Worm (Caenorhabditis elegans): ENCODE results near the gene klp-7.

- TF ChIP-seq spr-1 (tag; optimal IDR thresholded peaks at IDR 0.05) = no peak
- no peak for TF ChIP-seq zag-1 (tag; optimal IDR thresholded peaks at IDR 0.05)
- TF ChIP-seq Y48G9A.11 (GFP tag; IDR thresholded peaks at IDR 0.05) = no peak
These were observed 15.0 kb downstream of the klp-7 start for ce11 chrIII:10820592-10821242.
